Fruit fly (Drosophila melanogaster) whole organism, adult: ENCODE measurements around the gene Sgs5bis.

Experiments used
- CG11617 ChIP-seq: fragments of 200-800 bp; sonication (Bioruptor generic); optimal IDR thresholded peaks from 2 replicates; lab custom pipeline; 2017; ENCODE audit warnings: mild to moderate bottlenecking, missing biosample characterization, missing genetic modification reagents, missing genetic modification characterization
- CG12768 ChIP-seq: fragments of 200-800 bp; sonication (Bioruptor generic); optimal IDR thresholded peaks from 2 replicates; lab custom pipeline; 2017; ENCODE audit warnings: missing biosample characterization, missing genetic modification characterization, mild to moderate bottlenecking, moderate library complexity, missing genetic modification reagents
- CG1620 ChIP-seq: fragments of 200-800 bp; sonication (Bioruptor generic); optimal IDR thresholded peaks from 2 replicates; lab custom pipeline; 2016; ENCODE audit warnings: missing biosample characterization, missing genetic modification characterization
- CG33017 ChIP-seq: fragments of 200-800 bp; sonication (Bioruptor generic); optimal IDR thresholded peaks from 2 replicates; lab custom pipeline; 2018; ENCODE audit warnings: missing biosample characterization, mild to moderate bottlenecking, missing genetic modification characterization, moderate library complexity
- CG5204 ChIP-seq: fragments of 200-800 bp; sonication (Bioruptor generic); optimal IDR thresholded peaks from 2 replicates; lab custom pipeline; 2016; ENCODE audit warnings: missing biosample characterization, missing genetic modification characterization
- CG7045 ChIP-seq: fragments of 200-800 bp; sonication (Bioruptor generic); optimal IDR thresholded peaks from 2 replicates; lab custom pipeline; 2017; ENCODE audit warnings: missing biosample characterization, mild to moderate bottlenecking, missing genetic modification characterization
- CG7101 ChIP-seq: fragments of 200-800 bp; sonication (Bioruptor generic); optimal IDR thresholded peaks from 2 replicates; lab custom pipeline; 2018; ENCODE audit warnings: missing biosample characterization, mild to moderate bottlenecking, missing genetic modification characterization, moderate library complexity
- Clk ChIP-seq: fragments of 200-800 bp; sonication (Bioruptor generic); optimal IDR thresholded peaks from 2 replicates; lab custom pipeline; 2017; ENCODE audit warnings: missing biosample characterization, missing genetic modification characterization
- Crg-1 ChIP-seq: fragments of 200-800 bp; sonication (Bioruptor generic); optimal IDR thresholded peaks from 2 replicates; lab custom pipeline; 2016; ENCODE audit warnings: missing biosample characterization, missing genetic modification characterization
- Hr96 ChIP-seq: fragments of 200-800 bp; sonication (Bioruptor generic); optimal IDR thresholded peaks from 2 replicates; lab custom pipeline; 2016; ENCODE audit warnings: missing biosample characterization, missing genetic modification characterization
- Mnt ChIP-seq: fragments of 200-800 bp; sonication (Bioruptor generic); optimal IDR thresholded peaks from 2 replicates; lab custom pipeline; 2016; ENCODE audit warnings: missing biosample characterization, mild to moderate bottlenecking, missing genetic modification characterization
- bab1 ChIP-seq: fragments of 200-800 bp; sonication (Bioruptor generic); optimal IDR thresholded peaks from 3 replicates; lab custom pipeline; 2019; ENCODE audit warnings: missing biosample characterization, mild to moderate bottlenecking, missing genetic modification characterization, moderate library complexity
- cic ChIP-seq: fragments of 200-800 bp; sonication (Bioruptor generic); optimal IDR thresholded peaks from 2 replicates; lab custom pipeline; 2017; ENCODE audit warnings: missing biosample characterization, mild to moderate bottlenecking, missing genetic modification characterization, moderate library complexity
- cnc ChIP-seq, 2 experiments: fragments of >200 bp; optimal IDR thresholded peaks; 2 replicates each; lab custom pipeline; 2017
- kay ChIP-seq: fragments of 200-800 bp; sonication (Bioruptor generic); peaks from one replicate; lab custom pipeline; 2016; ENCODE audit warnings: missing biosample characterization, missing genetic modification characterization, borderline replicate concordance
- ovo ChIP-seq: fragments of 200-800 bp; sonication (Bioruptor generic); optimal IDR thresholded peaks from 2 replicates; lab custom pipeline; 2016; ENCODE audit warnings: missing biosample characterization, missing genetic modification characterization
- pad ChIP-seq: fragments of 200-800 bp; sonication (Bioruptor generic); optimal IDR thresholded peaks from 3 replicates; lab custom pipeline; 2017; ENCODE audit warnings: missing biosample characterization, missing genetic modification characterization, mild to moderate bottlenecking, moderate library complexity, missing genetic modification reagents
- tj ChIP-seq: fragments of 200-800 bp; sonication (Bioruptor generic); optimal IDR thresholded peaks from 3 replicates; lab custom pipeline; 2017; ENCODE audit warnings: missing biosample characterization, mild to moderate bottlenecking, missing genetic modification characterization, moderate library complexity
- toe ChIP-seq: fragments of 200-800 bp; sonication (Bioruptor generic); optimal IDR thresholded peaks from 2 replicates; lab custom pipeline; 2016; ENCODE audit warnings: missing biosample characterization, missing genetic modification characterization

Gene Sgs5bis

DNA sequence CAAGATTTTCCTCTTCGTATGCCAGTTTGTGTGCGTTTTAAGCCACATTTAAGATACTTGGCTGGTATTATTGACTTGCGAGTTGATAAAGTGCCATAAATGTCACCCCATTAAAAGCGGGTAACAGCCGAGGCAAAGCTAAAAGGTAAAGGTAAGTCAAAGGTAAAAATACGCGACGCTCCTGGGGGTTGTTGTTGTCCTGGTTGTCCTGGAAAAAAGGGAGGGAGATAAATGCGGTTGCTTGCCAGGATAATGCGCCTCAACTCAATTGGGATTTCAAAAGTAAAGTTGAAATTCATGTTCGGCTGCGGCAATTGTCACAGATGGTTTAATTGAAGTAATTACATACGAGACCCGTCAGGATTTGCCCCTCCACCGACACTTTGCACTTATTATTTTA is 716 bp upstream of the Sgs5bis start:
- TF ChIP-seq CG7045 (GFP tag; lab: Kevin White, UChicago) (no peak), pad (GFP tag; lab: Kevin White, UChicago) (no peak), CG12768 (GFP tag; lab: Kevin White, UChicago) (no peak), Clk (GFP tag; lab: Kevin White, UChicago) (no peak), Mnt (GFP tag; lab: Kevin White, UChicago) (no peak), CG33017 (tag; lab: Kevin White, UChicago) (no peak)

DNA sequence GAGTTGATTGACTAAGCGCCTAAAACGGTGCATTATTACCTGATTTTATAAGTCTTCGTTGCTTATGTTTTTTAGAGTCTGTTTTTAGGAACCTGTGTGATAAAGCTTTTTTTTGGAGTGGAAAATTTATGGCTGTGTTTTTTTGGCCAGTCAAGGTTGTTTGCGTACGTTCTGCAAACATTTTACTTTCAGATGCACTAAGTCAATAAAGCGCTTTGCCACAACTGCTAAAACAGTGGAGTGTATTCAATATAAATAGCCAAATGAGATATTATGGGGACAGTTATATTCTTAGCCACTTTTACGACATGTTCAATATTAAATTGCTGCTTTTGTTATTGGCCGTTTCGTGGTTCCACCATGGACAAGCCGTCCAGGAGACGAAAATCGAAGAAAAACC is 898 bp downstream of the Sgs5bis start, which contains the start of gene Sgs5:
Gene Sgs5, plus strand, starts transcription at position 279 of the 400 bp plus-strand sequence.
- TF ChIP-seq toe (GFP tag; lab: Kevin White, UChicago), result no peak

DNA sequence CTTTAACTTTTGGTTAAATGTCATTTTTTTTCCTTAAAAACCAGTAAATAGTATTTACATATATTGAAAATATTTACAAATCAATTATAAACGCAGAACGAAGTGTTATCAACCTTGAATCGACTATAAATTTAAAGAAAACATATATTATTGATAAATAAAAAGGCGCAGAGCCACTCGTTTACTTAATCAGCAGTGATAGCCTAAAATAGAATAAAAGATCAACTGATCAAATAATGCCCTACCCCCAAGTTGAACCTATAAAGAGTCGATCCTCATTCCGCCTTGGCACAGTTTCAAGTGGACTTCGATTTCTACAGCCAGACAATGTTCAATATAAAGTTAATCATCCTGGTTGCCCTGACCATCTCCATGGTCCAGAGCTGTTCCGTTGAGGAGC is 2.0 kb downstream of the Sgs5bis start, which contains the start of gene CG7606:
Gene CG7606, plus strand, starts transcription at position 301 of the 400 bp plus-strand sequence.
- TF ChIP-seq cic (GFP tag; lab: Kevin White, UChicago), result no peak
- TF ChIP-seq ovo (GFP tag; lab: Kevin White, UChicago), result no peak
- TF ChIP-seq pad (GFP tag; lab: Kevin White, UChicago), result no peak
- TF ChIP-seq Clk (GFP tag; lab: Kevin White, UChicago), result no peak
- TF ChIP-seq CG12768 (GFP tag; lab: Kevin White, UChicago), result no peak

DNA sequence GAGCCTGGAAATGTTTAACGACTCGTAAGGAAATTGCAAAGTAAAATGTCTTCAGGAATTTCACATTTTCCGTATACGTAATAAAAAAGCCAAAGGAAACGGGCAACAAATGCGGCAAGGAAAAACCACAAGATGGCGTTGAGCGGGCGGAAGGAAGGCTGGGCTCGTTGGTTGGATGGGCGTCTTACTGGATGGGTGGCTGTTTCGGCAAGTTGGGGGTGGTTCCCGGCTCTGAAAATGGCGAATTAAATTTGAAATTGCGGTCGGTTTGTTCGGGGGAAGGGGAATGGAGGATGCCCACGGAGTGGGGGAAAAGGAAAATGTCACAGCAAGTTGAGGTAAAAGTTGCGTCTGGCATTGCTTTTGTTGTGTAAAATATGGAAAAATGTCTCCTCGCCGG is 5.5 kb downstream of the Sgs5bis start:
- TF ChIP-seq kay (GFP tag; lab: Kevin White, UChicago) (no peak), Hr96 (GFP tag; lab: Kevin White, UChicago) (no peak), CG11617 (GFP tag; lab: Kevin White, UChicago) (no peak), CG33017 (tag; lab: Kevin White, UChicago) (no peak), CG5204 (GFP tag; lab: Kevin White, UChicago) (no peak), pad (GFP tag; lab: Kevin White, UChicago) (no peak), CG7045 (GFP tag; lab: Kevin White, UChicago) (no peak), Clk (GFP tag; lab: Kevin White, UChicago) (no peak), cic (GFP tag; lab: Kevin White, UChicago) (no peak), Mnt (GFP tag; lab: Kevin White, UChicago) (no peak), ovo (GFP tag; lab: Kevin White, UChicago) (no peak), tj (GFP tag; lab: Kevin White, UChicago) (no peak), CG12768 (GFP tag; lab: Kevin White, UChicago) (no peak), CG1620 (GFP tag; lab: Kevin White, UChicago) (no peak), cnc (optimal IDR thresholded peaks at IDR 0.05; lab: Kevin White, UChicago) (no peak), bab1 (GFP tag; lab: Kevin White, UChicago) (no peak), Crg-1 (GFP tag; lab: Kevin White, UChicago) (no peak), CG7101 (tag; lab: Kevin White, UChicago) (no peak)

DNA sequence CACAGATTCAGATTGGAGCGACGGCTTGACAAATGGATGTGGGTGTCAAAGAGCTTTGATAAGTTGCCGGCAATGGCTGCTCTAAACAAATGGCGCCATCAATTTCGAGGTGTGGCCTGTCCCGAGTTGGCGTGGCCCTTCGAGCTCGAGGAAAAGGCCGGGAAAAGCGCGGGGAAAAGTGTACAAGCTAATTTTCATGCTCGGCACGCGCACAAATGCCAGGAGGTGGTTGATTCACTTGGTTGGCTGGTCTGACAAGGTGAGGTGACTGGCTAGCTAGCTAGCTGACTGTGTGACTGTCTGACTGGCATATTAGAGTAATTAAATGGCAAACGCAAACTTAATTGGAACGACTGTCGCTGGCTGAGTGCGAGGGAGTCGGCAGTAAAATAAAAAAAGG is 7.7 kb downstream of the Sgs5bis start:
- no peak for TF ChIP-seq ovo (GFP tag; lab: Kevin White, UChicago)
- no peak for TF ChIP-seq bab1 (GFP tag; lab: Kevin White, UChicago)
- no peak for TF ChIP-seq toe (GFP tag; lab: Kevin White, UChicago)
- no peak for TF ChIP-seq pad (GFP tag; lab: Kevin White, UChicago)
- TF ChIP-seq Clk (GFP tag; lab: Kevin White, UChicago), result no peak
- no peak for TF ChIP-seq cic (GFP tag; lab: Kevin White, UChicago)
- TF ChIP-seq tj (GFP tag; lab: Kevin White, UChicago), result no peak
- no peak for TF ChIP-seq CG7045 (GFP tag; lab: Kevin White, UChicago)
- TF ChIP-seq Mnt (GFP tag; lab: Kevin White, UChicago), result no peak
- TF ChIP-seq CG7101 (tag; lab: Kevin White, UChicago), result no peak
- no peak for TF ChIP-seq CG11617 (GFP tag; lab: Kevin White, UChicago)
- no peak for TF ChIP-seq CG12768 (GFP tag; lab: Kevin White, UChicago)

DNA sequence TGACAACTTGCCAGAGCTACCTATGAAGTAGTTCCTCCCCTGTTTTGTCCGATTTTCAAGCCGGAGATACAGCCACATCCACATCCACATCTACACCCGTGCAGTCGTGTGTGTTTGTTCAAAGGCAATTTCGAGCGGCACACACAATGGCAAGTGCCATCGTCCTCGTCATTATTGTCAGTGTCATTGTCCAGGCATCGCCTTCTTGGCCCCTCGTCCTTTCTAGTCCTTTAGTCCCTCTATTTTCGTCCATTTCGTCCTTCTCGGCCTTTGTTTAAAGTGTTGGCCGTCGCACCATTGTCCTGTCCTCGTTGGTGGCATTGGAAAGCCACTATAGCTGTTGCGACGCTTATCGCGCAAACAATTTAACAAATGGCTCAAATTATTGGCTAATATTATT is 8.8 kb downstream of the Sgs5bis start:
- no peak for TF ChIP-seq Hr96 (GFP tag; lab: Kevin White, UChicago)
- TF ChIP-seq CG7101 (tag; lab: Kevin White, UChicago), result no peak
- no peak for TF ChIP-seq CG11617 (GFP tag; lab: Kevin White, UChicago)
- TF ChIP-seq CG1620 (GFP tag; lab: Kevin White, UChicago), result no peak
- no peak for TF ChIP-seq toe (GFP tag; lab: Kevin White, UChicago)
- TF ChIP-seq CG12768 (GFP tag; lab: Kevin White, UChicago), result no peak
- TF ChIP-seq pad (GFP tag; lab: Kevin White, UChicago), result no peak
- no peak for TF ChIP-seq CG5204 (GFP tag; lab: Kevin White, UChicago)

DNA sequence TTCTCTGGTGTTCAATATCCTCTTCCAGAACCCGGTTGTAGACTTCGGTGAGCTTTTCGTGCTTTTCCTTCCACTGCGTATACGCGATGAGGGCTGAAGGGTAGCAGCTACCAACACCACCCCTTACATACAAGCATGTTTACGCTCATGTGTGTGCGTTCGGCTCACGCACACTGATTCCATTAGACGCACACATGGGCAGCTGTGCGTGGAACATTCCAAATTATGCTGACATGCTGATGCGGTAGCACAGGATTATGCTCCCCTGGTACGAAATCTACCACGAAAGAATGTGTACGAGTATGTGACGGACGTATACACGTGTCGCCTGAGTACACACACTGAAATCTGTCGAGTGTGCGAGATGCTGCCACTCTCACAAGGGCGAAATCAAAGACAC is 9.5 kb downstream of the Sgs5bis start:
- peak; percentile 59 for TF ChIP-seq Mnt (GFP tag; lab: Kevin White, UChicago)
- no peak for TF ChIP-seq CG5204 (GFP tag; lab: Kevin White, UChicago)
- TF ChIP-seq cnc (optimal IDR thresholded peaks at IDR 0.05; lab: Kevin White, UChicago), result no peak
- TF ChIP-seq CG7045 (GFP tag; lab: Kevin White, UChicago), result no peak
- peak; percentile 6 for TF ChIP-seq tj (GFP tag; lab: Kevin White, UChicago)
